Worm (Caenorhabditis elegans) whole organism, young adult: ENCODE results near the gene upb-1.

ENCODE experiments used
- F22D6.2 ChIP-seq: sonication (generic microtip); optimal IDR thresholded peaks from 2 replicates; lab custom pipeline; 2016; ENCODE audit warnings: mild to moderate bottlenecking, missing genetic modification characterization, missing compliant biosample characterization
- dpff-1 ChIP-seq: sonication (generic microtip); optimal IDR thresholded peaks from 2 replicates; lab custom pipeline; 2017; ENCODE audit warnings: mild to moderate bottlenecking, missing genetic modification characterization, missing compliant biosample characterization
- ztf-25 ChIP-seq: fragments of 200-800 bp; sonication (Bioruptor generic); IDR thresholded peaks from 2 replicates; pipeline ENCODE4 v1.3.6; 2022; ENCODE audit warnings: missing genetic modification reagents, missing genetic modification characterization, missing compliant biosample characterization

DNA sequence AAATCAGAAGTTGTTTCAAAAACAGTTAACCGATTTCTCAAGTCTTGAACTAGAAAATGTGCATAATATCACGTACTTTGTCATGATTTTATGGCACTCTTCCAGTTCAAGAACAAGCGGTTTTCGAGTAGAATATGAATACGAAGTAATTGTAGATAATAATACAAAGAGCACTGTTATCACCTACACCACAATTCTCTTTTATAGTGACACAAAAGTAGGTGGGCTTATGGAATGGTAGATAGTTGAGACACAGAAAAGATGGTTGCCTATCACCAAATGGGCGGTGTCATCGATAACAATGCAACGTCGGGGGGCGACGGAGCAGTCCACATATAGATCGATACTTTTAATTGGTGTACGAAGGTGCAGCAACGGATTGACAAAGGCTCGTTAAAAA lies 38.8 kb upstream of the upb-1 start:
- no peak for TF ChIP-seq F22D6.2 (tag; lab: Kevin White, UChicago)
- TF ChIP-seq ztf-25 (GFP tag; lab: Robert Waterston, UW) = no peak
- no peak for TF ChIP-seq dpff-1
